Worm (Caenorhabditis elegans) whole organism, L4 larva: ENCODE results near the gene mps-4.
A peak's percentile ranks its signal among the peaks of the same experiment; 100 is the strongest.

Experiments used
- F10B5.3 ChIP-seq: sonication (generic microtip); optimal IDR thresholded peaks from 2 replicates; lab custom pipeline; 2016; ENCODE audit warnings: mild to moderate bottlenecking, missing genetic modification characterization, missing compliant biosample characterization
- F37D6.2 ChIP-seq: sonication (generic microtip); optimal IDR thresholded peaks from 2 replicates; lab custom pipeline; 2016; ENCODE audit warnings: mild to moderate bottlenecking, missing genetic modification characterization, missing compliant biosample characterization
- R02D3.7 ChIP-seq: fragments of 150-350 bp; sonication (generic microtip); optimal IDR thresholded peaks from 3 replicates; lab custom pipeline; 2014; ENCODE audit warnings: missing biosample characterization, missing genetic modification characterization
- T26A8.4 ChIP-seq: fragments of 200-800 bp; sonication (Bioruptor generic); IDR thresholded peaks from 2 replicates; pipeline ENCODE4 v1.3.6; 2022; ENCODE audit warnings: missing genetic modification characterization, missing compliant biosample characterization
- Y105C5A.15 ChIP-seq: fragments of 200-800 bp; sonication (Bioruptor generic); IDR thresholded peaks from 2 replicates; pipeline ENCODE4 v1.3.6; 2022; ENCODE audit warnings: missing genetic modification characterization, missing compliant biosample characterization
- Y48G9A.11 ChIP-seq: fragments of 200-800 bp; sonication (Bioruptor generic); IDR thresholded peaks from 2 replicates; pipeline ENCODE4 v1.3.6; 2022; ENCODE audit warnings: missing genetic modification reagents, missing genetic modification characterization, missing compliant biosample characterization
- Y75B8A.6 ChIP-seq: fragments of 200-800 bp; sonication (Bioruptor generic); IDR thresholded peaks from 2 replicates; pipeline ENCODE4 v1.3.6; 2022; ENCODE audit warnings: missing genetic modification reagents, missing genetic modification characterization, missing compliant biosample characterization
- ZK337.2 ChIP-seq: fragments of 200-800 bp; sonication (Bioruptor generic); IDR thresholded peaks from 2 replicates; pipeline ENCODE4 v1.3.6; 2022; ENCODE audit warnings: missing genetic modification reagents, missing genetic modification characterization, missing compliant biosample characterization
- ZK546.5 ChIP-seq, 2 experiments: sonication (generic microtip); optimal IDR thresholded peaks; 2 replicates each; lab custom pipeline; 2017; ENCODE audit warnings: missing biosample characterization in 2 of 2, missing genetic modification characterization in 2 of 2
- aha-1 ChIP-seq: fragments of 150-350 bp; peaks from one replicate; lab custom pipeline; 2014; ENCODE audit warnings: missing biosample characterization, missing genetic modification characterization
- aly-2 ChIP-seq: sonication (generic microtip); optimal IDR thresholded peaks from 2 replicates; lab custom pipeline; 2018; ENCODE audit warnings: missing biosample characterization, missing genetic modification characterization
- arid-1 ChIP-seq: fragments of 200-800 bp; sonication (Bioruptor generic); conservative IDR thresholded peaks from 2 replicates; pipeline ENCODE4 v1.3.6; 2022; ENCODE audit warnings: missing genetic modification reagents, missing genetic modification characterization, missing compliant biosample characterization
- ceh-20 ChIP-seq: fragments of 200-800 bp; sonication (Bioruptor generic); IDR thresholded peaks from 2 replicates; pipeline ENCODE4 v1.3.6; 2022; ENCODE audit warnings: missing genetic modification reagents, missing genetic modification characterization, missing compliant biosample characterization
- ceh-28 ChIP-seq: fragments of 150-350 bp; optimal IDR thresholded peaks from 2 replicates; lab custom pipeline; 2014; ENCODE audit warnings: missing biosample characterization, missing genetic modification reagents, missing genetic modification characterization
- daf-12 ChIP-seq: fragments of 150-350 bp; optimal IDR thresholded peaks from 2 replicates; lab custom pipeline; 2014; ENCODE audit warnings: missing biosample characterization, missing genetic modification reagents, missing genetic modification characterization
- daf-19 ChIP-seq: fragments of 200-800 bp; sonication (Bioruptor generic); conservative IDR thresholded peaks from 2 replicates; pipeline ENCODE4 v1.3.6; 2022; ENCODE audit warnings: missing genetic modification characterization, missing compliant biosample characterization
- dmd-6 ChIP-seq: fragments of 200-800 bp; sonication (Bioruptor generic); IDR thresholded peaks from 2 replicates; pipeline ENCODE4 v1.3.6; 2022; ENCODE audit warnings: missing genetic modification reagents, missing genetic modification characterization, missing compliant biosample characterization
- dpl-1 ChIP-seq: fragments of 150-350 bp; optimal IDR thresholded peaks from 2 replicates; lab custom pipeline; 2014; ENCODE audit warnings: missing biosample characterization, missing genetic modification reagents, missing genetic modification characterization
- fkh-10 ChIP-seq: fragments of 150-350 bp; optimal IDR thresholded peaks from 2 replicates; lab custom pipeline; 2014; ENCODE audit warnings: missing biosample characterization, missing genetic modification reagents, missing genetic modification characterization
- fos-1 ChIP-seq: fragments of 150-350 bp; optimal IDR thresholded peaks from 2 replicates; lab custom pipeline; 2014; ENCODE audit warnings: missing biosample characterization, missing genetic modification characterization
- gei-8 ChIP-seq: fragments of 200-800 bp; sonication (Bioruptor generic); optimal IDR thresholded peaks from 2 replicates; lab custom pipeline; 2018; ENCODE audit warnings: mild to moderate bottlenecking, missing genetic modification characterization, missing compliant biosample characterization
- hmg-1.1 ChIP-seq: fragments of 200-800 bp; sonication (Bioruptor generic); IDR thresholded peaks from 2 replicates; pipeline ENCODE4 v1.3.6; 2022; ENCODE audit warnings: missing genetic modification reagents, missing genetic modification characterization, missing compliant biosample characterization
- lin-1 ChIP-seq: fragments of 200-800 bp; sonication (Bioruptor generic); IDR thresholded peaks from 2 replicates; pipeline ENCODE4 v1.3.6; 2022; ENCODE audit warnings: missing genetic modification reagents, missing genetic modification characterization, missing compliant biosample characterization
- lin-15B ChIP-seq: fragments of 150-350 bp; sonication (generic microtip); optimal IDR thresholded peaks from 3 replicates; lab custom pipeline; 2014; ENCODE audit warnings: missing biosample characterization, missing genetic modification characterization
- lin-29 ChIP-seq: fragments of 200-800 bp; sonication (Bioruptor generic); IDR thresholded peaks from 2 replicates; pipeline ENCODE4 v1.3.6; 2022; ENCODE audit warnings: missing genetic modification reagents, missing genetic modification characterization, missing compliant biosample characterization
- lin-38 ChIP-seq: fragments of 200-800 bp; sonication (Bioruptor generic); IDR thresholded peaks from 2 replicates; pipeline ENCODE4 v1.3.6; 2022; ENCODE audit warnings: missing genetic modification reagents, missing genetic modification characterization, missing compliant biosample characterization
- lin-39 ChIP-seq: fragments of 150-350 bp; optimal IDR thresholded peaks from 2 replicates; lab custom pipeline; 2014; ENCODE audit warnings: missing biosample characterization, missing genetic modification reagents, missing genetic modification characterization
- mdl-1 ChIP-seq, 2 experiments: fragments of 150-350 bp in 1 of 2; sonication (generic microtip) in 1 of 2; optimal IDR thresholded peaks; 2 replicates each; lab custom pipeline; 2014 to 2017; ENCODE audit warnings: missing biosample characterization in 2 of 2, missing genetic modification characterization in 2 of 2
- mdt-29 ChIP-seq: fragments of 200-800 bp; sonication (Bioruptor generic); IDR thresholded peaks from 2 replicates; pipeline ENCODE4 v1.3.6; 2022; ENCODE audit warnings: missing genetic modification reagents, missing genetic modification characterization, missing compliant biosample characterization
- mes-2 ChIP-seq: sonication (generic microtip); optimal IDR thresholded peaks from 2 replicates; lab custom pipeline; 2016; ENCODE audit warnings: missing genotype, mild to moderate bottlenecking, missing genetic modification characterization, missing compliant biosample characterization; ENCODE audit not compliant: poor library complexity, severe bottlenecking
- nhr-10 ChIP-seq: fragments of 150-350 bp; optimal IDR thresholded peaks from 2 replicates; lab custom pipeline; 2014; ENCODE audit warnings: missing biosample characterization, missing genetic modification characterization
- nhr-102 ChIP-seq: sonication (generic microtip); optimal IDR thresholded peaks from 2 replicates; lab custom pipeline; 2016; ENCODE audit warnings: mild to moderate bottlenecking, missing genetic modification characterization, moderate library complexity, missing compliant biosample characterization
- nhr-11 ChIP-seq: fragments of 150-350 bp; optimal IDR thresholded peaks from 2 replicates; lab custom pipeline; 2014; ENCODE audit warnings: missing biosample characterization, missing genetic modification characterization
- nhr-237 ChIP-seq: sonication (generic microtip); optimal IDR thresholded peaks from 2 replicates; lab custom pipeline; 2017; ENCODE audit warnings: missing biosample characterization, missing genetic modification characterization
- nhr-25 ChIP-seq: sonication (generic microtip); optimal IDR thresholded peaks from 2 replicates; lab custom pipeline; 2017; ENCODE audit warnings: missing genetic modification characterization, mild to moderate bottlenecking, missing compliant biosample characterization, antibody characterized with exemption, moderate library complexity, borderline replicate concordance; ENCODE audit not compliant: insufficient read depth
- nhr-41 ChIP-seq: fragments of 200-800 bp; sonication (Bioruptor generic); IDR thresholded peaks from 2 replicates; pipeline ENCODE4 v1.3.6; 2022; ENCODE audit warnings: missing genetic modification reagents, missing genetic modification characterization, missing compliant biosample characterization
- nhr-42 ChIP-seq: fragments of 200-800 bp; sonication (Bioruptor generic); IDR thresholded peaks from 2 replicates; pipeline ENCODE4 v1.3.6; 2022; ENCODE audit warnings: missing genetic modification characterization, missing compliant biosample characterization
- nhr-6 ChIP-seq: fragments of 150-350 bp; optimal IDR thresholded peaks from 2 replicates; lab custom pipeline; 2014; ENCODE audit warnings: missing biosample characterization, missing genetic modification characterization
- nhr-76 ChIP-seq: fragments of 150-350 bp; optimal IDR thresholded peaks from 2 replicates; lab custom pipeline; 2014; ENCODE audit warnings: missing biosample characterization, missing genetic modification characterization
- nhr-77 ChIP-seq: fragments of 150-350 bp; optimal IDR thresholded peaks from 2 replicates; lab custom pipeline; 2014; ENCODE audit warnings: missing biosample characterization, missing genetic modification characterization
- pqm-1 ChIP-seq: sonication (generic microtip); optimal IDR thresholded peaks from 2 replicates; lab custom pipeline; 2017; ENCODE audit warnings: missing biosample characterization, missing genetic modification characterization
- rbr-2 ChIP-seq: sonication (generic microtip); optimal IDR thresholded peaks from 2 replicates; lab custom pipeline; 2016; ENCODE audit warnings: missing genotype, missing genetic modification characterization, missing compliant biosample characterization
- saeg-2 ChIP-seq: fragments of 200-800 bp; sonication (Bioruptor generic); IDR thresholded peaks from 2 replicates; pipeline ENCODE4 v1.3.6; 2022; ENCODE audit warnings: missing genetic modification reagents, missing genetic modification characterization, missing compliant biosample characterization
- sdz-12 ChIP-seq: fragments of 200-800 bp; sonication (Bioruptor generic); optimal IDR thresholded peaks from 2 replicates; lab custom pipeline; 2018; ENCODE audit warnings: mild to moderate bottlenecking, missing genetic modification characterization, missing compliant biosample characterization
- snpc-1.2 ChIP-seq: fragments of 200-800 bp; sonication (Bioruptor generic); IDR thresholded peaks from 2 replicates; pipeline ENCODE4 v1.3.6; 2022; ENCODE audit warnings: missing genetic modification reagents, missing genetic modification characterization, missing compliant biosample characterization
- snpc-4 ChIP-seq: fragments of 150-350 bp; optimal IDR thresholded peaks from 2 replicates; lab custom pipeline; 2014; ENCODE audit warnings: missing biosample characterization, missing genetic modification characterization
- spr-1 ChIP-seq: sonication (generic microtip); optimal IDR thresholded peaks from 2 replicates; lab custom pipeline; 2016; ENCODE audit warnings: mild to moderate bottlenecking, missing genetic modification characterization, missing compliant biosample characterization
- unc-62 ChIP-seq, 3 experiments: fragments of 150-350 bp in 1 of 3; sonication (generic microtip); optimal IDR thresholded peaks in 2 of 3; peaks in 1 of 3; 1 replicate in 1 of 3; 2 replicates in 2 of 3; lab custom pipeline; 2014 to 2017; ENCODE audit warnings: missing biosample characterization in 3 of 3, missing genetic modification characterization in 3 of 3, missing genetic modification reagents in 3 of 3, missing genotype in 1 of 3
- vab-7 ChIP-seq: fragments of 200-800 bp; sonication (Bioruptor generic); IDR thresholded peaks from 2 replicates; pipeline ENCODE4 v1.3.6; 2022; ENCODE audit warnings: missing genetic modification reagents, missing genetic modification characterization, missing compliant biosample characterization
- zfp-2 ChIP-seq: sonication (generic microtip); optimal IDR thresholded peaks from 2 replicates; lab custom pipeline; 2016; ENCODE audit warnings: mild to moderate bottlenecking, missing genetic modification characterization, missing compliant biosample characterization
- zip-11 ChIP-seq: fragments of 200-800 bp; sonication (Bioruptor generic); IDR thresholded peaks from 2 replicates; pipeline ENCODE4 v1.3.6; 2022; ENCODE audit warnings: missing genetic modification characterization, missing compliant biosample characterization

mps-4 gene

DNA sequence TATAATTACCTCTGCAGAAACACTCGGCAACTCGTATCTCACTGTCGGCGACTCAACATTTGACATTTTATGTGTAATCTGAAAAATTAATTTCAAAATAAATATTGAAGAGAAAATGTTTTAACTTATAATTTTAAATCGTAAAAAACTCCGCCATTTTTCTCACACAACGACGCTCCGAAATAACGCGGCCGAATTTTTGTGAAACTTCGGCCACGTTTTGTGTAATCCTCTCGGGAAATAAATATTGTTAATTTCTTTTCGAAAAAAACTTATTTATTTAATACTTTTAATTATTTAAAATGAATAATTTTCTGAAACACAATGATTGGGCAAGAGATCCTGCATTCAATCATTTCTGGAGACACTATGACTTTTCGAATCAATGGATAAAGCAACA, 35.8 kb upstream of the mps-4 start, which contains the start of the genes F10E9.7 and F10E9.5 (continued):
- peak; percentile 83 for TF ChIP-seq dmd-6 (GFP tag; lab: Robert Waterston, UW)
- TF ChIP-seq zip-11 = no peak
- TF ChIP-seq Y75B8A.6 (GFP tag; lab: Robert Waterston, UW) = no peak
- TF ChIP-seq nhr-6 (tag; lab: Kevin White, UChicago) = peak; percentile 45
- TF ChIP-seq ZK546.5 (tag; optimal IDR thresholded peaks at IDR 0.05; lab: Kevin White, UChicago) = no peak
- no peak for TF ChIP-seq aha-1 (tag; lab: Kevin White, UChicago)
- peak; percentile 79 for TF ChIP-seq lin-38 (GFP tag; lab: Robert Waterston, UW)
- TF ChIP-seq nhr-11 (tag; lab: Kevin White, UChicago) = no peak
- TF ChIP-seq mes-2 (tag; lab: Kevin White, UChicago) = peak; percentile 100
- TF ChIP-seq lin-39 (tag; lab: Kevin White, UChicago) = no peak
- no peak; the same call in 1 of the 2 replicates for TF ChIP-seq T26A8.4
- TF ChIP-seq Y48G9A.11 (GFP tag; lab: Robert Waterston, UW) = peak; percentile 99
- TF ChIP-seq saeg-2 (GFP tag; lab: Robert Waterston, UW) = no peak
- peak; percentile 60 for TF ChIP-seq fkh-10 (GFP tag; lab: Kevin White, UChicago)
- no peak for TF ChIP-seq aly-2 (tag; lab: Kevin White, UChicago)
- TF ChIP-seq lin-29 = no peak
- TF ChIP-seq nhr-77 (tag; lab: Kevin White, UChicago) = peak; percentile 57
- no peak for TF ChIP-seq snpc-1.2 (GFP tag; lab: Robert Waterston, UW)
- peak; percentile 47 for TF ChIP-seq zfp-2 (tag; lab: Kevin White, UChicago)
- TF ChIP-seq ZK337.2 = peak; percentile 97
- TF ChIP-seq ceh-28 (tag; lab: Kevin White, UChicago) = no peak
- 0 out of 2 replicates have a peak, but pooled peaks have one; percentile 56 for TF ChIP-seq vab-7 (GFP tag; lab: Robert Waterston, UW)
- no peak for TF ChIP-seq nhr-10
- TF ChIP-seq hmg-1.1 = peak; percentile 54; the same call in 1 of the 2 replicates
- TF ChIP-seq gei-8 (GFP tag; lab: Kevin White, UChicago) = no peak
- 0 out of 2 replicates have a peak, but pooled peaks have one; percentile 28 for TF ChIP-seq ceh-20
- TF ChIP-seq lin-1 (GFP tag; lab: Robert Waterston, UW) = peak; percentile 71; the same call in 1 of the 2 replicates
- no peak for TF ChIP-seq daf-12
- TF ChIP-seq F10B5.3 (tag; lab: Kevin White, UChicago) = no peak
- no peak for TF ChIP-seq unc-62 (GFP tag; optimal IDR thresholded peaks at IDR 0.05 in 1 of 2; lab: Kevin White, UChicago)
- TF ChIP-seq unc-62 (tag; optimal IDR thresholded peaks at IDR 0.05; lab: Kevin White, UChicago) = no peak
- 0 out of 2 replicates have a peak, but pooled peaks have one; percentile 7 for TF ChIP-seq daf-19 (GFP tag; lab: Robert Waterston, UW)
- TF ChIP-seq nhr-41 (GFP tag; lab: Robert Waterston, UW) = no peak
- 0 out of 2 replicates have a peak, but pooled peaks have one; percentile 45 for TF ChIP-seq mdt-29 (GFP tag; lab: Robert Waterston, UW)
- TF ChIP-seq snpc-4 (tag; lab: Kevin White, UChicago) = no peak
- TF ChIP-seq spr-1 (tag; lab: Kevin White, UChicago) = peak; percentile 32
- no peak for TF ChIP-seq fos-1 (tag; lab: Kevin White, UChicago)
- no peak for TF ChIP-seq nhr-76 (tag; lab: Kevin White, UChicago)
- peak; percentile 25 for TF ChIP-seq pqm-1
- TF ChIP-seq arid-1 (GFP tag; lab: Robert Waterston, UW) = peak; percentile 60; the same call in 1 of the 2 replicates
- no peak for TF ChIP-seq nhr-42 (GFP tag; lab: Robert Waterston, UW)
- peak; percentile 76 for TF ChIP-seq rbr-2 (tag; lab: Kevin White, UChicago)
- TF ChIP-seq sdz-12 = peak; percentile 68
- TF ChIP-seq nhr-237 (tag; lab: Kevin White, UChicago) = no peak
- TF ChIP-seq dpl-1 (GFP tag; lab: Kevin White, UChicago) = peak; percentile 96
- TF ChIP-seq F37D6.2 = peak; percentile 64
- TF ChIP-seq R02D3.7 (tag; lab: Kevin White, UChicago) = no peak
- peak; percentile 54 for TF ChIP-seq nhr-102 (tag; lab: Kevin White, UChicago)
- TF ChIP-seq lin-15B (tag; lab: Kevin White, UChicago) = peak; percentile 45
- no peak for TF ChIP-seq Y105C5A.15 (GFP tag; lab: Robert Waterston, UW)
- TF ChIP-seq nhr-25 = no peak
- TF ChIP-seq mdl-1 (tag; optimal IDR thresholded peaks at IDR 0.05; lab: Kevin White, UChicago) = no peak
